Fruit fly (Drosophila melanogaster): ENCODE data around the gene CG31248.

CG31248 gene

DNA sequence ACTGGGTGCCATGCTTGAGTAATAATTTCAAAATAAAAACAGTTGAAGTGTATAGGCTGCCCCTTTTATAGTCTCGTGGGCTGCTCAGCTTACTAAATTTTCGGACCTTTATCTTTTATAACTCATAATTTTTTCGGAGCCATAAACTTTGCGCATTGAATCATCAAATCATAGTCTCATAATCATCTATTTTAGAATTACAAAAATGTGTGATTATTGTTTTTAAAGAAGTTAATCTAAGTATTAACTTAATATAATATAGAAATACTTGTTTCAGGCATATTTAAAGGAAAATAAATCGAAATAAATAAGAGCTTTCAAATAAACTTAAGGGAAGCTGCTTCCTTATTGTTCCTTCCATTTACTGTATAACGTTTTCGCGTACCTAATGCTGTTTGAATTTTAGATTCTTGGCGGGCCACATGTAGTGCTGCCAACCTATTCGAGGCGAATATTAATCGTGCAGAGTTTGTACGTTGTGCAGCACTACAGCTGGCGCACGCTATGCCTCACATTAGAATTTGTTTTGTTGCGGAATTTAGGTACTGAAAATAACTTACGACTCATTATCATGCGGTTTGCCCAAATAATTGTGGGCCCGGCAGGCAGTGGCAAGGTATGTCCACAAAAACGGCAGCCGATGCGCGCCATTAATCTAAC lies 15.3 kb downstream of the CG31248 start, which contains the start of the genes CG14610 and CG2656 (continued):
- TF ChIP-seq ssp (GFP tag; IDR thresholded peaks at IDR 0.05) (no peak), CG7987 (GFP tag; optimal IDR thresholded peaks at IDR 0.05) (peak; percentile 78), CG14965 (GFP tag; optimal IDR thresholded peaks at IDR 0.05; ENCODE audit: borderline replicate concordance) (no peak), CG11695 (GFP tag; IDR thresholded peaks at IDR 0.05) (0 out of 3 replicates have a peak, but pooled peaks have one; percentile 22), phol (tag; optimal IDR thresholded peaks at IDR 0.05) (peak; percentile 58), gfzf (GFP tag; optimal IDR thresholded peaks at IDR 0.05) (peak; percentile 52), Jarid2 (GFP tag; optimal IDR thresholded peaks at IDR 0.05) (peak; percentile 19), Sox100B (GFP tag; optimal IDR thresholded peaks at IDR 0.05) (no peak), BtbVII (GFP tag; optimal IDR thresholded peaks at IDR 0.05) (peak; percentile 24), Aef1 (GFP tag; IDR thresholded peaks at IDR 0.05) (peak; percentile 38; the same call in 2 of the 3 replicates), CG3163 (GFP tag; optimal IDR thresholded peaks at IDR 0.05) (peak; percentile 69), CG4404 (GFP tag; IDR thresholded peaks at IDR 0.05) (no peak), CG15479 (GFP tag; optimal IDR thresholded peaks at IDR 0.05) (no peak), CrebB (tag; optimal IDR thresholded peaks at IDR 0.05) (peak; percentile 14), sr (GFP tag; IDR thresholded peaks at IDR 0.05) (peak; percentile 23; the same call in 1 of the 3 replicates), CG4707 (GFP tag; optimal IDR thresholded peaks at IDR 0.05) (peak; percentile 19), az2 (GFP tag; optimal IDR thresholded peaks at IDR 0.05) (peak; percentile 87), vfl (GFP tag; optimal IDR thresholded peaks at IDR 0.05) (peak; percentile 86), CG18476 (GFP tag; optimal IDR thresholded peaks at IDR 0.05) (peak; percentile 48), Spps (tag; optimal IDR thresholded peaks at IDR 0.05) (peak; percentile 14), CG9609 (GFP tag; optimal IDR thresholded peaks at IDR 0.05) (peak; percentile 86), amos (GFP tag; IDR thresholded peaks at IDR 0.05; ENCODE audit: partially characterized antibody) (peak; percentile 70), esg (GFP tag; conservative IDR thresholded peaks at IDR 0.05) (peak; percentile 42; the same call in 1 of the 2 replicates), mam (GFP tag; optimal IDR thresholded peaks at IDR 0.05) (peak; percentile 88), Dbx (GFP tag; IDR thresholded peaks at IDR 0.05) (peak; percentile 67), CG18619 (GFP tag; optimal IDR thresholded peaks at IDR 0.05) (peak; percentile 42), CG9437 (GFP tag; optimal IDR thresholded peaks at IDR 0.05) (peak; percentile 30), CG31388 (GFP tag; optimal IDR thresholded peaks at IDR 0.05) (peak; percentile 21), GATAe (GFP tag; conservative IDR thresholded peaks at IDR 0.05) (no peak), CG2712 (tag; optimal IDR thresholded peaks at IDR 0.05) (peak; percentile 68), hkb (optimal IDR thresholded peaks at IDR 0.05) (no peak), hkb (GFP tag; IDR thresholded peaks at IDR 0.05) (peak; percentile 65), CG12942 (GFP tag; optimal IDR thresholded peaks at IDR 0.05) (peak; percentile 87), ham (GFP tag; IDR thresholded peaks at IDR 0.05) (no peak), schlank (tag; optimal IDR thresholded peaks at IDR 0.05) (peak; percentile 47), lola (GFP tag; optimal IDR thresholded peaks at IDR 0.05) (peak in 1 of 3 experiments; percentile 33), abd-A (tag; optimal IDR thresholded peaks at IDR 0.05) (no peak), lilli (GFP tag; optimal IDR thresholded peaks at IDR 0.05) (peak; percentile 91), CG16779 (GFP tag; IDR thresholded peaks at IDR 0.05) (peak; percentile 50; the same call in 1 of the 2 replicates), dimm (GFP tag; IDR thresholded peaks at IDR 0.05) (no peak), inv (GFP tag; IDR thresholded peaks at IDR 0.05; ENCODE audit: partially characterized antibody) (peak; percentile 37; the same call in 1 of the 2 replicates), C15 (GFP tag; IDR thresholded peaks at IDR 0.05) (no peak), Nf-YA (GFP tag; IDR thresholded peaks at IDR 0.05) (peak; percentile 25; the same call in 1 of the 2 replicates), danr (GFP tag; IDR thresholded peaks at IDR 0.05) (no peak), Dll (GFP tag; IDR thresholded peaks at IDR 0.05; ENCODE audit: partially characterized antibody) (peak; percentile 52; the same call in 2 of the 4 replicates), Kr (GFP tag; optimal IDR thresholded peaks at IDR 0.05) (no peak), D (optimal IDR thresholded peaks at IDR 0.05) (no peak), D (GFP tag; optimal IDR thresholded peaks at IDR 0.05) (peak; percentile 10), slp2 (GFP tag; optimal IDR thresholded peaks at IDR 0.05) (peak; percentile 66), gem (tag; optimal IDR thresholded peaks at IDR 0.05) (peak; percentile 70)

Data from whole organism, embryonic.